Worm (Caenorhabditis elegans): ENCODE results near the gene C50B6.7.

Gene C50B6.7

ce11 chrV:13286525-13286924 lies 38.3 kb downstream of the C50B6.7 start (continued):
- TF ChIP-seq madf-3 (GFP tag; IDR thresholded peaks at IDR 0.05) (no peak), B0336.3 (GFP tag; IDR thresholded peaks at IDR 0.05) (no peak), F33H1.4 (GFP tag; IDR thresholded peaks at IDR 0.05) (no peak), sptf-2 (GFP tag; optimal IDR thresholded peaks at IDR 0.05) (no peak), Y95B8A.8 (GFP tag; IDR thresholded peaks at IDR 0.05) (no peak)

ce11 chrV:13285284-13285683 lies 39.5 kb downstream of the C50B6.7 start:
- TF ChIP-seq ztf-3 (GFP tag; optimal IDR thresholded peaks at IDR 0.05): no peak
- no peak for TF ChIP-seq pha-4 (tag; optimal IDR thresholded peaks at IDR 0.05)
- no peak for TF ChIP-seq snpc-4 (GFP tag; optimal IDR thresholded peaks at IDR 0.05)
- TF ChIP-seq snpc-4 (tag; optimal IDR thresholded peaks at IDR 0.05): no peak
- TF ChIP-seq ceh-79 (tag; optimal IDR thresholded peaks at IDR 0.05): no peak
- no peak for TF ChIP-seq ztf-22 (GFP tag; optimal IDR thresholded peaks at IDR 0.05)

ce11 chrV:13282958-13283357 lies 41.8 kb downstream of the C50B6.7 start:
- TF ChIP-seq F52B5.7 (tag; optimal IDR thresholded peaks at IDR 0.05) (no peak), ztf-18 (tag; optimal IDR thresholded peaks at IDR 0.05) (no peak), dpl-1 (GFP tag; optimal IDR thresholded peaks at IDR 0.05) (no peak), nfya-2 (GFP tag; IDR thresholded peaks at IDR 0.05) (no peak), lsl-1 (GFP tag; optimal IDR thresholded peaks at IDR 0.05) (no peak), nhr-27 (tag; optimal IDR thresholded peaks at IDR 0.05) (no peak), him-1 (tag; optimal IDR thresholded peaks at IDR 0.05) (no peak), atf-7 (tag; optimal IDR thresholded peaks at IDR 0.05) (no peak), ztf-26 (tag; optimal IDR thresholded peaks at IDR 0.05) (no peak), nhr-80 (tag; optimal IDR thresholded peaks at IDR 0.05) (no peak), unc-62 (GFP tag; optimal IDR thresholded peaks at IDR 0.05) (no peak), pbrm-1 (GFP tag; IDR thresholded peaks at IDR 0.05) (no peak), somi-1 (GFP tag; optimal IDR thresholded peaks at IDR 0.05) (no peak), F33H1.4 (GFP tag; IDR thresholded peaks at IDR 0.05) (no peak), F10E7.11 (tag; optimal IDR thresholded peaks at IDR 0.05) (no peak), chd-7 (tag; optimal IDR thresholded peaks at IDR 0.05) (no peak)

- TF ChIP-seq ztf-6 (GFP tag; IDR thresholded peaks at IDR 0.05) (no peak), B0035.1 (tag; optimal IDR thresholded peaks at IDR 0.05) (no peak), let-607 (tag; optimal IDR thresholded peaks at IDR 0.05) (no peak), lsy-27 (tag; optimal IDR thresholded peaks at IDR 0.05; ENCODE audit: borderline replicate concordance, insufficient read depth) (no peak), ama-1 (optimal IDR thresholded peaks at IDR 0.05) (no peak), ama-1 (GFP tag; optimal IDR thresholded peaks at IDR 0.05) (no peak), snpc-1.1 (tag; optimal IDR thresholded peaks at IDR 0.05; ENCODE audit: insufficient read depth) (no peak), hmg-1.2 (GFP tag; IDR thresholded peaks at IDR 0.05) (no peak), D2030.7 (GFP tag; IDR thresholded peaks at IDR 0.05) (no peak)
Observed at ce11 chrV:13280382-13280781, 44.4 kb downstream of the C50B6.7 start.

- TF ChIP-seq ceh-100 (GFP tag; IDR thresholded peaks at IDR 0.05): no peak
- TF ChIP-seq xnd-1 (tag; optimal IDR thresholded peaks at IDR 0.05): no peak
- no peak for TF ChIP-seq lsl-1 (GFP tag; optimal IDR thresholded peaks at IDR 0.05)
- no peak for TF ChIP-seq akir-1 (GFP tag; optimal IDR thresholded peaks at IDR 0.05)
- TF ChIP-seq egl-18 (GFP tag; IDR thresholded peaks at IDR 0.05): no peak
- no peak for TF ChIP-seq aptf-3 (GFP tag; IDR thresholded peaks at IDR 0.05)
- TF ChIP-seq rec-8 (tag; optimal IDR thresholded peaks at IDR 0.05): no peak
- no peak for TF ChIP-seq snpc-1.3 (tag; optimal IDR thresholded peaks at IDR 0.05; ENCODE audit: insufficient read depth)
- no peak for TF ChIP-seq nfya-1 (tag; optimal IDR thresholded peaks at IDR 0.05; ENCODE audit: borderline replicate concordance, insufficient read depth)
- no peak for TF ChIP-seq lin-54 (GFP tag; optimal IDR thresholded peaks at IDR 0.05)
Observed at ce11 chrV:13275959-13276358, 48.8 kb downstream of the C50B6.7 start, which contains the start of gene F32F2.4. F32F2.4 (plus strand) TSS chrV:13276259.

All from whole organism, young adult.